Fruit fly (Drosophila melanogaster) S2 (cell line): ENCODE data around the gene Max.

ENCODE experiments used
- CG8478 ChIP-seq: fragments of >200 bp; optimal IDR thresholded peaks from 2 replicates; lab custom pipeline; 2018
- CTCF ChIP-seq, 2 experiments: fragments of >200 bp; optimal IDR thresholded peaks; 2 replicates each; lab custom pipeline; 2018

Max gene

dm6 chr3L:19264141-19264487 is at the start of gene Max:
Gene Max, minus strand, starts transcription at chr3L:19264184.
- TF ChIP-seq CTCF (optimal IDR thresholded peaks at IDR 0.05; lab: Kevin White, UChicago) (peak in 1 of 2 experiments; percentile 1), CG8478 (lab: Kevin White, UChicago) (no peak)

- TF ChIP-seq CG8478 (lab: Kevin White, UChicago) (no peak), CTCF (optimal IDR thresholded peaks at IDR 0.05; lab: Kevin White, UChicago) (no peak)
These were observed 30.8 kb upstream of the Max start for dm6 chr3L:19294613-19295299.

- no peak for TF ChIP-seq CG8478 (lab: Kevin White, UChicago)
- TF ChIP-seq CTCF (optimal IDR thresholded peaks at IDR 0.05; lab: Kevin White, UChicago), result peak; percentile 92 to 93
These were observed 30.2 kb upstream of the Max start, which contains the start of gene fal for dm6 chr3L:19294235-19294612. Gene fal, plus strand, starts transcription at chr3L:19294564.

- TF ChIP-seq CG8478 (lab: Kevin White, UChicago) (no peak), CTCF (optimal IDR thresholded peaks at IDR 0.05; lab: Kevin White, UChicago) (no peak)
These were observed 29.3 kb upstream of the Max start for dm6 chr3L:19293178-19293741.

dm6 chr3L:19292440-19293175 is 28.6 kb upstream of the Max start, which contains the start of gene Gbs-76A:
Gene Gbs-76A, minus strand, starts transcription at chr3L:19292766.
- TF ChIP-seq CG8478 (lab: Kevin White, UChicago), result no peak
- no peak for TF ChIP-seq CTCF (optimal IDR thresholded peaks at IDR 0.05; lab: Kevin White, UChicago)

dm6 chr3L:19291465-19292413 is 27.8 kb upstream of the Max start:
- TF ChIP-seq CG8478 (lab: Kevin White, UChicago) (no peak), CTCF (optimal IDR thresholded peaks at IDR 0.05; lab: Kevin White, UChicago) (no peak)

- TF ChIP-seq CTCF (optimal IDR thresholded peaks at IDR 0.05; lab: Kevin White, UChicago) (no peak), CG8478 (lab: Kevin White, UChicago) (no peak)
These were observed 25.4 kb upstream of the Max start for dm6 chr3L:19289411-19289810.

dm6 chr3L:19288395-19288969 is 24.5 kb upstream of the Max start:
- TF ChIP-seq CTCF (optimal IDR thresholded peaks at IDR 0.05; lab: Kevin White, UChicago) (no peak), CG8478 (lab: Kevin White, UChicago) (no peak)

- TF ChIP-seq CG8478 (lab: Kevin White, UChicago), result no peak
- no peak for TF ChIP-seq CTCF (optimal IDR thresholded peaks at IDR 0.05; lab: Kevin White, UChicago)
These were observed 16.7 kb upstream of the Max start, which contains the start of gene CG14089 for dm6 chr3L:19280700-19281099. Gene CG14089, minus strand, starts transcription at chr3L:19280800.

- no peak for TF ChIP-seq CG8478 (lab: Kevin White, UChicago)
- TF ChIP-seq CTCF (optimal IDR thresholded peaks at IDR 0.05; lab: Kevin White, UChicago), result no peak
These were observed 16.3 kb upstream of the Max start for dm6 chr3L:19280283-19280682.

dm6 chr3L:19275491-19275890 is 11.5 kb upstream of the Max start, which contains the start of gene CG14086:
Gene CG14086, plus strand, starts transcription at chr3L:19275791.
- no peak for TF ChIP-seq CTCF (optimal IDR thresholded peaks at IDR 0.05; lab: Kevin White, UChicago)
- TF ChIP-seq CG8478 (lab: Kevin White, UChicago), result no peak

- TF ChIP-seq CTCF (optimal IDR thresholded peaks at IDR 0.05; lab: Kevin White, UChicago), result no peak
- TF ChIP-seq CG8478 (lab: Kevin White, UChicago), result no peak
These were observed 6.6 kb upstream of the Max start, which contains the start of gene CG14088 for dm6 chr3L:19270542-19270941. Gene CG14088, minus strand, starts transcription at chr3L:19270642.

- no peak for TF ChIP-seq CG8478 (lab: Kevin White, UChicago)
- TF ChIP-seq CTCF (optimal IDR thresholded peaks at IDR 0.05; lab: Kevin White, UChicago), result no peak
These were observed 4.9 kb upstream of the Max start, which contains the start of the genes Aldh7A1 and CG14085 for dm6 chr3L:19268720-19269401. Gene Aldh7A1, minus strand, starts transcription at chr3L:19268913. Gene CG14085, plus strand, starts transcription at chr3L:19269351.
